Fruit fly (Drosophila melanogaster) whole organism, embryonic: ENCODE data around the gene Dora.

Experiments used
- CG12104 ChIP-seq: fragments of 200-800 bp; sonication (Bioruptor generic); optimal IDR thresholded peaks from 3 replicates; lab custom pipeline; 2016; ENCODE audit warnings: missing biosample characterization, missing genetic modification characterization
- CG3065 ChIP-seq: fragments of 200-800 bp; sonication (Bioruptor generic); optimal IDR thresholded peaks from 2 replicates; lab custom pipeline; 2016; ENCODE audit warnings: missing biosample characterization, missing genetic modification characterization
- CG3726 ChIP-seq: fragments of 200-800 bp; sonication (Bioruptor generic); IDR thresholded peaks from 3 replicates; pipeline ENCODE4, ENCODE4 v1.3.6; 2022; ENCODE audit warnings: missing biosample characterization, missing genetic modification characterization
- CG6272 ChIP-seq: fragments of 200-800 bp; sonication (Bioruptor generic); IDR thresholded peaks from 2 replicates; pipeline ENCODE4 v1.3.6; 2022; ENCODE audit warnings: missing biosample characterization, missing genetic modification characterization
- Dip2 ChIP-seq: fragments of 200-800 bp; sonication (Bioruptor generic); IDR thresholded peaks from 2 replicates; pipeline ENCODE4 v1.3.6; 2022; ENCODE audit warnings: missing biosample characterization, missing genetic modification characterization
- Mad ChIP-seq: fragments of 200-800 bp; sonication (Bioruptor generic); optimal IDR thresholded peaks from 2 replicates; lab custom pipeline; 2016; ENCODE audit warnings: missing biosample characterization, missing genetic modification characterization
- Sox102F ChIP-seq: fragments of 200-800 bp; sonication (Bioruptor generic); optimal IDR thresholded peaks from 2 replicates; lab custom pipeline; 2018; ENCODE audit warnings: missing biosample characterization, mild to moderate bottlenecking, missing genetic modification characterization, moderate library complexity
- chif ChIP-seq, 2 experiments: fragments of 200-800 bp; sonication (Bioruptor generic); optimal IDR thresholded peaks; 3 replicates each; lab custom pipeline; 2016; ENCODE audit warnings: missing biosample characterization in 2 of 2, missing genetic modification characterization in 2 of 2
- klu ChIP-seq: fragments of 200-800 bp; sonication (Bioruptor generic); IDR thresholded peaks from 2 replicates; pipeline ENCODE4 v1.3.6; 2022; ENCODE audit warnings: missing biosample characterization, missing genetic modification characterization
- lola ChIP-seq, 3 experiments: fragments of >200 bp in 2 of 3; fragments of 200-800 bp in 1 of 3; sonication (Bioruptor generic) in 1 of 3; optimal IDR thresholded peaks; 2 replicates each; lab custom pipeline; 2017 to 2019; ENCODE audit warnings: missing biosample characterization in 3 of 3, missing genetic modification characterization in 3 of 3, mild to moderate bottlenecking in 1 of 3, moderate library complexity in 1 of 3
- sc ChIP-seq, 3 experiments: fragments of >200 bp in 2 of 3; fragments of 200-800 bp in 1 of 3; sonication (Bioruptor generic) in 1 of 3; optimal IDR thresholded peaks; 2 replicates in 2 of 3; 3 replicates in 1 of 3; lab custom pipeline; 2017; ENCODE audit warnings: mild to moderate bottlenecking in 1 of 3, missing biosample characterization in 1 of 3, missing genetic modification characterization in 1 of 3, missing genetic modification reagents in 1 of 3
- sisA ChIP-seq: fragments of 200-800 bp; sonication (Bioruptor generic); IDR thresholded peaks from 2 replicates; pipeline ENCODE4 v1.3.6; 2022; ENCODE audit warnings: missing biosample characterization, missing genetic modification characterization

dm6 chrX:18933442-18933841 is 69.7 kb downstream of the Dora start:
- TF ChIP-seq klu (no peak), lola (GFP tag; optimal IDR thresholded peaks at IDR 0.05; lab: Kevin White, UChicago) (no peak), Mad (GFP tag; lab: Kevin White, UChicago) (no peak), sc (optimal IDR thresholded peaks at IDR 0.05; lab: Kevin White, UChicago) (no peak), sc (GFP tag; optimal IDR thresholded peaks at IDR 0.05; lab: Kevin White, UChicago) (no peak), sisA (no peak), CG3726 (no peak), Sox102F (GFP tag; lab: Kevin White, UChicago) (no peak), CG3065 (GFP tag; lab: Kevin White, UChicago) (no peak), chif (GFP tag; optimal IDR thresholded peaks at IDR 0.05; lab: Kevin White, UChicago) (no peak), Dip2 (GFP tag; lab: Robert Waterston, UW) (no peak), CG12104 (GFP tag; lab: Kevin White, UChicago) (no peak), CG6272 (no peak)
